Worm (Caenorhabditis elegans) whole organism, mixed stage, embryonic: ENCODE measurements around the gene C55B6.4.

Experiments used
- bed-3 ChIP-seq: fragments of 200-800 bp; sonication (Bioruptor generic); optimal IDR thresholded peaks from 3 replicates; lab custom pipeline; 2018; ENCODE audit warnings: mild to moderate bottlenecking, missing genetic modification characterization, moderate library complexity, missing compliant biosample characterization
- blmp-1 ChIP-seq: fragments of 150-350 bp; optimal IDR thresholded peaks from 2 replicates; lab custom pipeline; 2014; ENCODE audit warnings: missing biosample characterization, missing genetic modification characterization
- ceh-39 ChIP-seq: fragments of 150-350 bp; optimal IDR thresholded peaks from 2 replicates; lab custom pipeline; 2014; ENCODE audit warnings: missing biosample characterization, missing genetic modification characterization
- ceh-43 ChIP-seq: fragments of 200-800 bp; sonication (Bioruptor generic); optimal IDR thresholded peaks from 2 replicates; lab custom pipeline; 2018; ENCODE audit warnings: mild to moderate bottlenecking, missing genetic modification characterization, moderate library complexity, missing compliant biosample characterization
- ceh-83 ChIP-seq: fragments of 200-800 bp; sonication (Bioruptor generic); optimal IDR thresholded peaks from 2 replicates; lab custom pipeline; 2018; ENCODE audit warnings: mild to moderate bottlenecking, missing genetic modification characterization, missing compliant biosample characterization
- ces-1 ChIP-seq: fragments of 150-350 bp; optimal IDR thresholded peaks from 2 replicates; lab custom pipeline; 2014; ENCODE audit warnings: missing biosample characterization, missing genetic modification reagents, missing genetic modification characterization
- cnd-1 ChIP-seq: fragments of 200-800 bp; sonication (Bioruptor generic); optimal IDR thresholded peaks from 2 replicates; lab custom pipeline; 2018; ENCODE audit warnings: mild to moderate bottlenecking, missing genetic modification characterization, missing compliant biosample characterization
- drap-1 ChIP-seq: fragments of 200-800 bp; sonication (Bioruptor generic); optimal IDR thresholded peaks from 3 replicates; lab custom pipeline; 2018; ENCODE audit warnings: mild to moderate bottlenecking, missing genetic modification characterization, missing compliant biosample characterization
- elt-1 ChIP-seq: sonication (generic microtip); optimal IDR thresholded peaks from 2 replicates; lab custom pipeline; 2017; ENCODE audit warnings: missing genetic modification characterization, mild to moderate bottlenecking, missing compliant biosample characterization, antibody characterized with exemption, moderate library complexity, borderline replicate concordance; ENCODE audit not compliant: insufficient read depth
- flh-1 ChIP-seq: fragments of 200-800 bp; sonication (Bioruptor generic); optimal IDR thresholded peaks from 2 replicates; lab custom pipeline; 2018; ENCODE audit warnings: mild to moderate bottlenecking, missing genetic modification characterization, moderate library complexity, missing compliant biosample characterization
- ham-2 ChIP-seq: fragments of 200-800 bp; sonication (Bioruptor generic); optimal IDR thresholded peaks from 2 replicates; lab custom pipeline; 2018; ENCODE audit warnings: mild to moderate bottlenecking, missing genetic modification characterization, missing compliant biosample characterization
- hlh-1 ChIP-seq: fragments of 150-350 bp; optimal IDR thresholded peaks from 2 replicates; lab custom pipeline; 2014; ENCODE audit warnings: missing biosample characterization, missing genetic modification reagents, missing genetic modification characterization
- lin-13 ChIP-seq: fragments of 150-350 bp; optimal IDR thresholded peaks from 2 replicates; lab custom pipeline; 2014; ENCODE audit warnings: missing biosample characterization, missing genetic modification characterization
- lin-32 ChIP-seq: fragments of 200-800 bp; sonication (Bioruptor generic); optimal IDR thresholded peaks from 2 replicates; lab custom pipeline; 2018; ENCODE audit warnings: mild to moderate bottlenecking, missing genetic modification characterization, missing compliant biosample characterization
- lsy-2 ChIP-seq: fragments of 150-350 bp; optimal IDR thresholded peaks from 2 replicates; lab custom pipeline; 2014; ENCODE audit warnings: missing biosample characterization, missing genetic modification characterization
- mep-1 ChIP-seq: fragments of 150-350 bp; optimal IDR thresholded peaks from 2 replicates; lab custom pipeline; 2017; ENCODE audit warnings: missing biosample characterization, missing genetic modification reagents, missing genetic modification characterization, inconsistent platforms
- mls-2 ChIP-seq: sonication (generic microtip); optimal IDR thresholded peaks from 2 replicates; lab custom pipeline; 2016; ENCODE audit warnings: mild to moderate bottlenecking, missing genetic modification characterization, moderate library complexity, missing compliant biosample characterization
- nhr-2 ChIP-seq: fragments of 150-350 bp; optimal IDR thresholded peaks from 2 replicates; lab custom pipeline; 2014; ENCODE audit warnings: missing biosample characterization, missing genetic modification characterization
- nhr-237 ChIP-seq: fragments of 150-350 bp; optimal IDR thresholded peaks from 2 replicates; lab custom pipeline; 2014; ENCODE audit warnings: missing biosample characterization, missing genetic modification characterization
- nhr-28 ChIP-seq: fragments of 150-350 bp; optimal IDR thresholded peaks from 2 replicates; lab custom pipeline; 2014; ENCODE audit warnings: missing biosample characterization, missing genetic modification characterization
- nhr-76 ChIP-seq: sonication (generic microtip); optimal IDR thresholded peaks from 2 replicates; lab custom pipeline; 2017; ENCODE audit warnings: missing biosample characterization, missing genetic modification characterization
- pha-4 ChIP-seq: fragments of 150-350 bp; optimal IDR thresholded peaks from 2 replicates; lab custom pipeline; 2018; ENCODE audit warnings: missing biosample characterization, missing genetic modification reagents, missing genetic modification characterization
- sem-2 ChIP-seq: fragments of 200-800 bp; sonication (Bioruptor generic); optimal IDR thresholded peaks from 2 replicates; lab custom pipeline; 2018; ENCODE audit warnings: mild to moderate bottlenecking, missing genetic modification characterization, missing compliant biosample characterization
- snpc-4 ChIP-seq: fragments of 150-350 bp; optimal IDR thresholded peaks from 2 replicates; lab custom pipeline; 2014; ENCODE audit warnings: missing biosample characterization, missing genetic modification characterization
- tbx-8 ChIP-seq: fragments of 200-800 bp; sonication (Bioruptor generic); optimal IDR thresholded peaks from 2 replicates; lab custom pipeline; 2018; ENCODE audit warnings: mild to moderate bottlenecking, missing genetic modification characterization, moderate library complexity, missing compliant biosample characterization
- unc-120 ChIP-seq: sonication (generic microtip); optimal IDR thresholded peaks from 2 replicates; lab custom pipeline; 2017; ENCODE audit warnings: missing genetic modification characterization, missing compliant biosample characterization; ENCODE audit not compliant: poor library complexity, severe bottlenecking
- unc-39 ChIP-seq: fragments of 150-350 bp; optimal IDR thresholded peaks from 2 replicates; lab custom pipeline; 2014; ENCODE audit warnings: missing biosample characterization, missing genetic modification characterization
- unc-62 ChIP-seq: fragments of 150-350 bp; optimal IDR thresholded peaks from 2 replicates; lab custom pipeline; 2014; ENCODE audit warnings: missing biosample characterization, missing genetic modification reagents, missing genetic modification characterization
- zip-8 ChIP-seq: fragments of 150-350 bp; optimal IDR thresholded peaks from 2 replicates; lab custom pipeline; 2014; ENCODE audit warnings: missing biosample characterization, missing genetic modification characterization
- ztf-11 ChIP-seq: fragments of 150-350 bp; optimal IDR thresholded peaks from 2 replicates; lab custom pipeline; 2014; ENCODE audit warnings: missing biosample characterization, missing genetic modification characterization

The C55B6.4 gene

ce11 chrX:7233127-7234073 is 45.9 kb upstream of the C55B6.4 start:
- TF ChIP-seq ces-1: peak; percentile 35
- no peak for TF ChIP-seq bed-3 (GFP tag; lab: Kevin White, UChicago)
- no peak for TF ChIP-seq ceh-43 (GFP tag; lab: Kevin White, UChicago)
- no peak for TF ChIP-seq cnd-1 (tag; lab: Kevin White, UChicago)

- TF ChIP-seq mep-1 (tag; lab: Kevin White, UChicago) (no peak), ces-1 (peak; percentile 76), nhr-2 (tag; lab: Kevin White, UChicago) (peak; percentile 32), hlh-1 (tag; lab: Kevin White, UChicago) (peak; percentile 21), unc-120 (tag; lab: Kevin White, UChicago) (peak; percentile 60), snpc-4 (tag; lab: Kevin White, UChicago) (no peak), lin-32 (GFP tag; lab: Kevin White, UChicago) (peak; percentile 0), mls-2 (peak; percentile 70)
Observed at ce11 chrX:7232158-7232822, 44.8 kb upstream of the C55B6.4 start.

- no peak for TF ChIP-seq ceh-83 (GFP tag; lab: Kevin White, UChicago)
- no peak for TF ChIP-seq tbx-8 (GFP tag; lab: Kevin White, UChicago)
- no peak for TF ChIP-seq nhr-2 (tag; lab: Kevin White, UChicago)
- TF ChIP-seq unc-120 (tag; lab: Kevin White, UChicago): no peak
- TF ChIP-seq ztf-11 (tag; lab: Kevin White, UChicago): no peak
- TF ChIP-seq flh-1 (GFP tag; lab: Kevin White, UChicago): no peak
- TF ChIP-seq lin-32 (GFP tag; lab: Kevin White, UChicago): no peak
Observed at ce11 chrX:7230877-7231276, 43.4 kb upstream of the C55B6.4 start.

ce11 chrX:7230321-7230720 is 42.8 kb upstream of the C55B6.4 start:
- TF ChIP-seq elt-1 (tag; lab: Kevin White, UChicago) (no peak), lin-13 (tag; lab: Kevin White, UChicago) (no peak), pha-4 (tag; lab: Kevin White, UChicago) (no peak), nhr-28 (no peak), zip-8 (tag; lab: Kevin White, UChicago) (no peak), ham-2 (GFP tag; lab: Kevin White, UChicago) (no peak), mep-1 (tag; lab: Kevin White, UChicago) (no peak), cnd-1 (tag; lab: Kevin White, UChicago) (no peak), blmp-1 (no peak), lin-32 (GFP tag; lab: Kevin White, UChicago) (no peak), bed-3 (GFP tag; lab: Kevin White, UChicago) (no peak), unc-120 (tag; lab: Kevin White, UChicago) (no peak), unc-62 (no peak), nhr-76 (tag; lab: Kevin White, UChicago) (no peak), ces-1 (no peak), lsy-2 (tag; lab: Kevin White, UChicago) (no peak), drap-1 (GFP tag; lab: Kevin White, UChicago) (no peak), nhr-237 (tag; lab: Kevin White, UChicago) (no peak), ceh-83 (GFP tag; lab: Kevin White, UChicago) (no peak)
- TF ChIP-seq, all 35 proteins: peak for 0

- no peak for TF ChIP-seq unc-39 (tag; lab: Kevin White, UChicago)
- no peak for TF ChIP-seq ceh-83 (GFP tag; lab: Kevin White, UChicago)
- no peak for TF ChIP-seq sem-2 (GFP tag; lab: Kevin White, UChicago)
- no peak for TF ChIP-seq ceh-43 (GFP tag; lab: Kevin White, UChicago)
- no peak for TF ChIP-seq ceh-39 (tag; lab: Kevin White, UChicago)
- TF ChIP-seq ces-1: no peak
- no peak for TF ChIP-seq ztf-11 (tag; lab: Kevin White, UChicago)
- no peak for TF ChIP-seq unc-120 (tag; lab: Kevin White, UChicago)
- TF ChIP-seq tbx-8 (GFP tag; lab: Kevin White, UChicago): no peak
- no peak for TF ChIP-seq mls-2
- no peak for TF ChIP-seq hlh-1 (tag; lab: Kevin White, UChicago)
- no peak for TF ChIP-seq cnd-1 (tag; lab: Kevin White, UChicago)
- TF ChIP-seq nhr-28: no peak
- TF ChIP-seq, all 35 proteins: peak for 0
Observed at ce11 chrX:7229357-7229756, 41.9 kb upstream of the C55B6.4 start.
